Worm (Caenorhabditis elegans) whole organism, L2 larva: ENCODE measurements around the gene ubc-6.

ENCODE experiments used
- F13H6.1 ChIP-seq: sonication (generic microtip); optimal IDR thresholded peaks from 2 replicates; lab custom pipeline; 2016; ENCODE audit warnings: missing genetic modification characterization, missing compliant biosample characterization
- Y55F3AM.14 ChIP-seq: fragments of 200-800 bp; sonication (Bioruptor generic); optimal IDR thresholded peaks from 2 replicates; lab custom pipeline; 2018; ENCODE audit warnings: mild to moderate bottlenecking, missing genetic modification characterization, missing compliant biosample characterization
- ZK546.5 ChIP-seq: sonication (generic microtip); optimal IDR thresholded peaks from 2 replicates; lab custom pipeline; 2017; ENCODE audit warnings: missing biosample characterization, missing genetic modification characterization
- alr-1 ChIP-seq: fragments of 150-350 bp; optimal IDR thresholded peaks from 2 replicates; lab custom pipeline; 2014; ENCODE audit warnings: missing biosample characterization, missing genetic modification characterization
- aly-2 ChIP-seq: fragments of 150-350 bp; optimal IDR thresholded peaks from 2 replicates; lab custom pipeline; 2014; ENCODE audit warnings: missing biosample characterization, missing genetic modification characterization
- ama-1 ChIP-seq: fragments of 150-350 bp; optimal IDR thresholded peaks from 2 replicates; lab custom pipeline; 2018; ENCODE audit warnings: inconsistent platforms
- blmp-1 ChIP-seq: sonication (generic microtip); optimal IDR thresholded peaks from 2 replicates; lab custom pipeline; 2017; ENCODE audit warnings: missing genetic modification characterization, mild to moderate bottlenecking, missing compliant biosample characterization, antibody characterized with exemption, moderate library complexity; ENCODE audit not compliant: insufficient read depth
- ceh-16 ChIP-seq: fragments of 150-350 bp; optimal IDR thresholded peaks from 2 replicates; lab custom pipeline; 2014; ENCODE audit warnings: missing biosample characterization, missing genetic modification characterization
- ceh-82 ChIP-seq: fragments of 150-350 bp; optimal IDR thresholded peaks from 2 replicates; lab custom pipeline; 2014; ENCODE audit warnings: missing biosample characterization, missing genetic modification characterization
- egl-27 ChIP-seq: sonication (generic microtip); optimal IDR thresholded peaks from 3 replicates; lab custom pipeline; 2017; ENCODE audit warnings: missing biosample characterization, missing genetic modification reagents, missing genetic modification characterization
- elt-1 ChIP-seq: fragments of 150-350 bp; optimal IDR thresholded peaks from 2 replicates; lab custom pipeline; 2014; ENCODE audit warnings: missing biosample characterization, missing genetic modification characterization
- fos-1 ChIP-seq: fragments of 150-350 bp; optimal IDR thresholded peaks from 2 replicates; lab custom pipeline; 2014; ENCODE audit warnings: missing biosample characterization, missing genetic modification characterization
- lin-13 ChIP-seq: fragments of 150-350 bp; optimal IDR thresholded peaks from 2 replicates; lab custom pipeline; 2014; ENCODE audit warnings: missing biosample characterization, missing genetic modification reagents, missing genetic modification characterization
- lsy-2 ChIP-seq, 2 experiments: fragments of 150-350 bp in 1 of 2; sonication (generic microtip) in 1 of 2; optimal IDR thresholded peaks; 2 replicates each; lab custom pipeline; 2014 to 2017; ENCODE audit warnings: missing biosample characterization in 2 of 2, missing genetic modification characterization in 2 of 2
- mbf-1 ChIP-seq: sonication (generic microtip); optimal IDR thresholded peaks from 2 replicates; lab custom pipeline; 2017; ENCODE audit warnings: missing biosample characterization, missing genetic modification characterization
- mdl-1 ChIP-seq, 2 experiments: fragments of 150-350 bp in 1 of 2; sonication (generic microtip) in 1 of 2; optimal IDR thresholded peaks; 2 replicates each; lab custom pipeline; 2017; ENCODE audit warnings: missing biosample characterization in 2 of 2, missing genetic modification characterization in 2 of 2
- nhr-10 ChIP-seq: sonication (generic microtip); optimal IDR thresholded peaks from 2 replicates; lab custom pipeline; 2017; ENCODE audit warnings: missing biosample characterization, missing genetic modification characterization
- nhr-11 ChIP-seq: fragments of 150-350 bp; optimal IDR thresholded peaks from 2 replicates; lab custom pipeline; 2014; ENCODE audit warnings: missing biosample characterization, missing genetic modification characterization
- nhr-12 ChIP-seq: fragments of 150-350 bp; optimal IDR thresholded peaks from 2 replicates; lab custom pipeline; 2014; ENCODE audit warnings: missing biosample characterization, missing genetic modification characterization
- nhr-129 ChIP-seq: fragments of 150-350 bp; optimal IDR thresholded peaks from 2 replicates; lab custom pipeline; 2014; ENCODE audit warnings: missing biosample characterization, missing genetic modification characterization
- nhr-21 ChIP-seq: fragments of 150-350 bp; optimal IDR thresholded peaks from 2 replicates; lab custom pipeline; 2014; ENCODE audit warnings: missing biosample characterization, missing genetic modification characterization
- nhr-237 ChIP-seq: fragments of 150-350 bp; optimal IDR thresholded peaks from 2 replicates; lab custom pipeline; 2014; ENCODE audit warnings: missing biosample characterization, missing genetic modification characterization
- nhr-25 ChIP-seq: fragments of 150-350 bp; sonication (generic microtip); optimal IDR thresholded peaks from 3 replicates; lab custom pipeline; 2014; ENCODE audit warnings: missing biosample characterization, missing genetic modification characterization
- nhr-6 ChIP-seq: fragments of 150-350 bp; optimal IDR thresholded peaks from 2 replicates; lab custom pipeline; 2014; ENCODE audit warnings: missing biosample characterization, missing genetic modification characterization
- peb-1 ChIP-seq: fragments of 150-350 bp; optimal IDR thresholded peaks from 2 replicates; lab custom pipeline; 2014; ENCODE audit warnings: missing biosample characterization, missing genetic modification characterization
- sem-4 ChIP-seq: fragments of 150-350 bp; optimal IDR thresholded peaks from 2 replicates; lab custom pipeline; 2014; ENCODE audit warnings: missing biosample characterization, missing genetic modification reagents, missing genetic modification characterization
- skn-1 ChIP-seq: sonication (generic microtip); optimal IDR thresholded peaks from 2 replicates; lab custom pipeline; 2017; ENCODE audit warnings: missing biosample characterization, missing genetic modification characterization
- sma-3 ChIP-seq: sonication (generic microtip); optimal IDR thresholded peaks from 2 replicates; lab custom pipeline; 2016; ENCODE audit warnings: missing genetic modification reagents, missing genetic modification characterization, missing compliant biosample characterization
- snpc-4 ChIP-seq: fragments of 150-350 bp; optimal IDR thresholded peaks from 2 replicates; lab custom pipeline; 2014; ENCODE audit warnings: missing biosample characterization, missing genetic modification characterization
- unc-39 ChIP-seq: fragments of 150-350 bp; optimal IDR thresholded peaks from 2 replicates; lab custom pipeline; 2014; ENCODE audit warnings: missing biosample characterization, missing genetic modification characterization
- unc-55 ChIP-seq: fragments of 150-350 bp; sonication (generic microtip); optimal IDR thresholded peaks from 3 replicates; lab custom pipeline; 2014; ENCODE audit warnings: missing biosample characterization, missing genetic modification reagents, missing genetic modification characterization
- unc-62 ChIP-seq: fragments of 150-350 bp; optimal IDR thresholded peaks from 2 replicates; lab custom pipeline; 2014; ENCODE audit warnings: missing biosample characterization, missing genetic modification reagents, missing genetic modification characterization
- zag-1 ChIP-seq: fragments of 150-350 bp; optimal IDR thresholded peaks from 2 replicates; lab custom pipeline; 2014; ENCODE audit warnings: missing biosample characterization, missing genetic modification characterization
- ztf-1 ChIP-seq: fragments of 200-800 bp; sonication (Bioruptor generic); conservative IDR thresholded peaks from 2 replicates; pipeline ENCODE4 v1.3.6; 2022; ENCODE audit warnings: missing genetic modification characterization, missing compliant biosample characterization
- ztf-11 ChIP-seq: sonication (generic microtip); optimal IDR thresholded peaks from 2 replicates; lab custom pipeline; 2017; ENCODE audit warnings: missing biosample characterization, missing genetic modification characterization

Gene ubc-6

DNA sequence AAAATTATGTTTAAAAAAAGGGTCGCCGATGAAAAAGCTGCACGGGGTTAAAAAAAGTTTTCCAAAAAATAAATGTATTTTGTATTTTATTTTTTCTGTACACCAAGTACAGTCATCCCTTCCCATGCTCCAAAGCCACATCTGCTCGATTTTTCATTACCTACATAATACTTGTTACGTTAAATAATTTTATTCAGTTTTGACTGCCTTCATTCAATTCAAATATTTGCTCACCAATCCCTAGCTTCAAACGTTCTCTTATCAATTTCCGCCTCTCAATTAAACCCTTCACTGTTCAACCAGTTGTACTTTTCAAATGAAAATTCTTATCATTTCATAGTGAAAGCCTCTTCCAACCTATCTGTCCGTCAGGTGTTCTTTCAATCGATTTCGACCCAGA is 15.2 kb downstream of the ubc-6 start, which contains the start of gene R10H1.1:
Gene R10H1.1 (plus strand): TSS at position 301 of the 400 bp plus-strand sequence.
- TF ChIP-seq ztf-1 (GFP tag; lab: Robert Waterston, UW), result no peak
- TF ChIP-seq nhr-25 (tag; lab: Kevin White, UChicago), result no peak
- no peak for TF ChIP-seq unc-55 (GFP tag; lab: Kevin White, UChicago)
- no peak for TF ChIP-seq aly-2 (tag; lab: Kevin White, UChicago)
- no peak for TF ChIP-seq nhr-6
- TF ChIP-seq ceh-16 (tag; lab: Kevin White, UChicago), result no peak
- TF ChIP-seq unc-39 (tag; lab: Kevin White, UChicago), result no peak
- no peak for TF ChIP-seq nhr-11 (tag; lab: Kevin White, UChicago)
- TF ChIP-seq peb-1, result no peak
- TF ChIP-seq lin-13, result no peak
- TF ChIP-seq nhr-237 (tag; lab: Kevin White, UChicago), result no peak
- no peak for TF ChIP-seq nhr-10 (tag; lab: Kevin White, UChicago)
- no peak for TF ChIP-seq ama-1 (lab: Kevin White, UChicago)
- no peak for TF ChIP-seq nhr-21 (tag; lab: Kevin White, UChicago)
- TF ChIP-seq mbf-1 (tag; lab: Kevin White, UChicago), result no peak
- TF ChIP-seq sma-3 (GFP tag; lab: Kevin White, UChicago), result no peak
- TF ChIP-seq nhr-12 (tag; lab: Kevin White, UChicago), result no peak
- TF ChIP-seq lsy-2 (tag; optimal IDR thresholded peaks at IDR 0.05; lab: Kevin White, UChicago), result no peak
- TF ChIP-seq ceh-82 (tag; lab: Kevin White, UChicago), result no peak

DNA sequence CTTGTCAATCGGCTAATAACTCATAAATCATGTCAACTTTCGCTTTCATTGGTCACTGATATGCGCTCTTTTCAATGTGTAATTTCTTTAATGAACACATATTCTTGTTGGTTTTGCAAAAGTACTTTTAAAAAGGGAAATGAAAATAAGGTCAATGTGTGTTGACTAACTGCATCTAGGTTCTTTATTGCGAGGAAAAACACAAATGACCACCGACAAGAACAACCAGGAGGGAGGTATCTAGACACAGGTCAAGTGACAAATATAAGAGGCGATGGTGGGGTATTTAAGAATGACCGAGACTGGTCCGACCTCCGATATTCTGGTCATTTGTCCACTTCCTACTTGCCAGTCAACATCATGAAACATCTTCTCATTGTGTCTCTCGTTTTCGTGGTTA is 17.1 kb downstream of the ubc-6 start, which contains the start of gene spi-1:
Gene spi-1 (plus strand): TSS at position 178 of the 400 bp plus-strand sequence.
- TF ChIP-seq blmp-1 (peak; percentile 67), nhr-129 (tag; lab: Kevin White, UChicago) (no peak), ceh-16 (tag; lab: Kevin White, UChicago) (no peak)
- TF ChIP-seq, all 48 proteins: peak for 1

DNA sequence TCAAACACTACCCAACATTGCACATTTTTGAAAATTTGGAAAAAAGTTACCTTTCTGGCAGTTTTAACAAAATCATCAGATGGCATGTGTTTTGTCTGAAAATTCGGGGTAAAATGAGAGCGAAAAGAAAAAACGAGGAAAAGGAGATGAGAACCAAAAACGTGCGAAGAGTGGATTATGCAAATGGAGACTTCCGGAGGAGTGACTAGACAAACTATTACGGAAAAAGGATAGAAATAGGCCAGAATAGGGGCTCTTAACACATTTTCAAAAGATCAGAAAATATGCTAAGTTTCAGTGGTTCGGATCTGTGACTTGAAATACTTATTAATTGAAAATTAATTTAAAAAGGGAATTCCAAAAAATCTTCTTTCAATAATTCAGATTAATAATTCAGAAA is 20.4 kb downstream of the ubc-6 start, which contains the start of gene srab-14:
Gene srab-14 (minus strand): TSS at position 101 of the 400 bp plus-strand sequence.
- TF ChIP-seq nhr-25 (tag; lab: Kevin White, UChicago), result no peak
- TF ChIP-seq ZK546.5 (tag; lab: Kevin White, UChicago), result no peak
- TF ChIP-seq ama-1 (lab: Kevin White, UChicago), result no peak
- TF ChIP-seq zag-1, result no peak

DNA sequence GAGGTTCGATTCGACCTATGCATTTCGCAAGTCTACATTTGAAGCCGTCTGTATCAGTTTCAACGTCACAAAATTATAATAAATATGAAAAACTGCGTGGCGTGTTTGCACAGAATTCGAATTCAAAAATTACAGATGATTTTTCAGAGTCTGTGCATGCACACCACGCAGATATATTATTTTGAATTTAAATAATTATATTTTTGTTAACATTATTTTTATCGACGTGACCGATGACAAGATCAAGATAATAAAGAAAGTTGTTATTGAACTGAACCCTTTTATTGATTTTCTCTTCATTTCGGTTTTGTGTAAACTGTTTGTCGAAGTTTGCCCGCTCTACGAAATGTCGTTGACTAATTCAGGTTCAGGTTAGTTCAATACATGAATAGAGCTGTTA is 26.0 kb downstream of the ubc-6 start, which contains the start of gene C28F5.1:
Gene C28F5.1 (plus strand): TSS at position 301 of the 400 bp plus-strand sequence.
- TF ChIP-seq F13H6.1 (tag; lab: Kevin White, UChicago), result no peak
- no peak for TF ChIP-seq skn-1 (tag; lab: Kevin White, UChicago)
- TF ChIP-seq unc-39 (tag; lab: Kevin White, UChicago), result no peak
- TF ChIP-seq ceh-82 (tag; lab: Kevin White, UChicago), result no peak
- no peak for TF ChIP-seq ama-1 (lab: Kevin White, UChicago)
- TF ChIP-seq egl-27 (tag; lab: Kevin White, UChicago), result no peak
- TF ChIP-seq mdl-1 (tag; optimal IDR thresholded peaks at IDR 0.05; lab: Kevin White, UChicago), result no peak
- TF ChIP-seq alr-1 (tag; lab: Kevin White, UChicago), result no peak
- TF ChIP-seq ztf-11 (tag; lab: Kevin White, UChicago), result no peak
- no peak for TF ChIP-seq lin-13
- TF ChIP-seq ZK546.5 (tag; lab: Kevin White, UChicago), result no peak
- no peak for TF ChIP-seq nhr-10 (tag; lab: Kevin White, UChicago)
- TF ChIP-seq lsy-2 (tag; optimal IDR thresholded peaks at IDR 0.05; lab: Kevin White, UChicago), result no peak
- no peak for TF ChIP-seq snpc-4 (tag; lab: Kevin White, UChicago)
- no peak for TF ChIP-seq ceh-16 (tag; lab: Kevin White, UChicago)
- TF ChIP-seq unc-62 (GFP tag; lab: Kevin White, UChicago), result no peak
- TF ChIP-seq nhr-6, result no peak
- TF ChIP-seq, all 48 proteins: peak for 0

DNA sequence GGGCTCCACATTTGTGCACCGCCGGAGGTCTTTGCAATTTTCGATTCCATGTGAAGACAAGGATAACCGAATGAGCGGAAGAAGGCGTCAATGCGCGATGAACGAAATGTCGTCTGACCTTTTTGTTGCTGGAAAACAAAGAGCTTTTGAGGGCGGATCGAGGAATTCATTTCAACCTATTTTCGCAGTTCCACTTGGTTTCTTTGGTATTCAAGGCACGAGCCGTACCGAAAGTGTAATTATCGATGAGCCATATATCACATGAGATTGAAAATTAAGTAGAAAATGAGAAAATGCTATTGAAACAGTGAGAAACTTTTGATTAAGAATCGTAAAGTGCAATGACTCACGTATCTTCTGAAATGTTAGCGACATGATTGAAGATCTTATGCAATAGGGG is 40.2 kb downstream of the ubc-6 start, which contains the start of gene glb-9:
Gene glb-9 (minus strand): TSS at position 101 of the 400 bp plus-strand sequence.
- no peak for TF ChIP-seq skn-1 (tag; lab: Kevin White, UChicago)
- TF ChIP-seq ztf-1 (GFP tag; lab: Robert Waterston, UW), result no peak
- TF ChIP-seq nhr-21 (tag; lab: Kevin White, UChicago), result no peak
- no peak for TF ChIP-seq fos-1 (tag; lab: Kevin White, UChicago)
- no peak for TF ChIP-seq lin-13
- no peak for TF ChIP-seq blmp-1
- TF ChIP-seq ceh-16 (tag; lab: Kevin White, UChicago), result no peak
- no peak for TF ChIP-seq ceh-82 (tag; lab: Kevin White, UChicago)
- no peak for TF ChIP-seq unc-55 (GFP tag; lab: Kevin White, UChicago)
- TF ChIP-seq snpc-4 (tag; lab: Kevin White, UChicago), result no peak
- TF ChIP-seq Y55F3AM.14 (GFP tag; lab: Kevin White, UChicago), result no peak
- TF ChIP-seq nhr-129 (tag; lab: Kevin White, UChicago), result no peak
- no peak for TF ChIP-seq elt-1 (tag; lab: Kevin White, UChicago)
- TF ChIP-seq nhr-6, result no peak
- TF ChIP-seq sem-4 (tag; lab: Kevin White, UChicago), result no peak
